Worm (Caenorhabditis elegans) whole organism, L3 larva: ENCODE data around the gene T28A11.13.

ENCODE experiments used
- mdl-1 ChIP-seq: fragments of 150-350 bp; optimal IDR thresholded peaks from 2 replicates; lab custom pipeline; 2014; ENCODE audit warnings: missing biosample characterization, missing genetic modification characterization
- mml-1 ChIP-seq: fragments of 150-350 bp; sonication (generic microtip); optimal IDR thresholded peaks from 3 replicates; lab custom pipeline; 2014; ENCODE audit warnings: missing biosample characterization, missing genetic modification characterization
- nhr-25 ChIP-seq: sonication (generic microtip); optimal IDR thresholded peaks from 2 replicates; lab custom pipeline; 2017; ENCODE audit warnings: missing biosample characterization, missing genetic modification characterization
- pha-4 ChIP-seq: fragments of 150-350 bp; optimal IDR thresholded peaks from 2 replicates; lab custom pipeline; 2014; ENCODE audit warnings: missing biosample characterization, missing genetic modification reagents, missing genetic modification characterization

ce11 chrV:3230597-3230996 lies 19.5 kb downstream of the T28A11.13 start, which contains the start of gene K08D9.10:
- no peak for TF ChIP-seq pha-4 (tag; lab: Kevin White, UChicago)
- TF ChIP-seq nhr-25, result no peak
- no peak for TF ChIP-seq mml-1
- TF ChIP-seq mdl-1 (tag; lab: Kevin White, UChicago), result no peak
